Worm (Caenorhabditis elegans) whole organism, young adult: ENCODE results near the gene nhr-41.

Experiments
- F52B5.7 ChIP-seq: sonication (generic microtip); optimal IDR thresholded peaks from 2 replicates; lab custom pipeline; 2016; ENCODE audit warnings: mild to moderate bottlenecking, missing genetic modification characterization, missing compliant biosample characterization
- athp-1 ChIP-seq: sonication (generic microtip); optimal IDR thresholded peaks from 2 replicates; lab custom pipeline; 2017; ENCODE audit warnings: mild to moderate bottlenecking, missing genetic modification characterization, missing compliant biosample characterization
- ceh-100 ChIP-seq: fragments of 200-800 bp; sonication (Bioruptor generic); IDR thresholded peaks from 2 replicates; pipeline ENCODE4 v1.3.6; 2022; ENCODE audit warnings: missing genetic modification reagents, missing genetic modification characterization, missing compliant biosample characterization
- efl-1 ChIP-seq: fragments of 150-350 bp; optimal IDR thresholded peaks from 2 replicates; lab custom pipeline; 2014; ENCODE audit warnings: missing biosample characterization, missing genetic modification reagents, missing genetic modification characterization
- pbrm-1 ChIP-seq: fragments of 200-800 bp; sonication (Bioruptor generic); IDR thresholded peaks from 2 replicates; pipeline ENCODE4 v1.3.6; 2022; ENCODE audit warnings: missing genetic modification reagents, missing genetic modification characterization, missing compliant biosample characterization
- snpc-4 ChIP-seq, 5 experiments: fragments of 150-350 bp in 1 of 5; sonication (generic microtip) in 4 of 5; optimal IDR thresholded peaks; 2 replicates each; lab custom pipeline; 2014 to 2018; ENCODE audit warnings: missing genetic modification characterization in 5 of 5, missing biosample characterization in 3 of 5, antibody characterized with exemption in 2 of 5, mild to moderate bottlenecking in 2 of 5, missing compliant biosample characterization in 2 of 5, missing genotype in 2 of 5, moderate library complexity in 2 of 5, missing genetic modification reagents in 1 of 5

DNA sequence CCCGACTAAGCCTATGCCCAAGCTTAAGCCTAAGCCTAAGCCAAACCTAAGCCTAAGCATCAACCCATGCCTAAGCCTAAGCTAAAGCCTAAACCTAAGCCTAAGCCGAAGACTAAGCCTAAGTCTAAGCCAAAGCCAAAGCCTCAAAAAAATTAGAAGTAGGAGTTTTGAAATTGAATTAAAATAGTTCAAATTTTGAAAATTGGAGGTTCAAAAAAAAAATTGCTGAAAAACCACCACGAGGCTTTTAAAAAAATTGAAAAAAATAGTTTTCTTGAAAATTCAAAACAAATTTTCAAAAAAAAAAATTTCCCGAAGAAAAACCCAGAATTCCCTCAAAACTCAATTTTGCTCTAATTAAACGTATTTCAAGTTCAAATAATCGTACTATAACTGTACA is 19.0 kb upstream of the nhr-41 start:
- no peak for TF ChIP-seq pbrm-1
- no peak for TF ChIP-seq ceh-100 (GFP tag; lab: Robert Waterston, UW)
- TF ChIP-seq F52B5.7 (tag; lab: Kevin White, UChicago), result no peak
- TF ChIP-seq efl-1, result no peak
- TF ChIP-seq athp-1 (tag; lab: Kevin White, UChicago), result no peak
- TF ChIP-seq snpc-4 (GFP tag; optimal IDR thresholded peaks at IDR 0.05; lab: Kevin White, UChicago), result no peak
- no peak for TF ChIP-seq snpc-4 (tag; optimal IDR thresholded peaks at IDR 0.05; lab: Kevin White, UChicago)
